Worm (Caenorhabditis elegans) whole organism, late embryonic: ENCODE measurements around the gene F20D6.11.

Experiments used
- C38D4.7 ChIP-seq: fragments of 200-800 bp; sonication (Bioruptor generic); optimal IDR thresholded peaks from 2 replicates; lab custom pipeline; 2018; ENCODE audit warnings: mild to moderate bottlenecking, missing genetic modification characterization, moderate library complexity, missing compliant biosample characterization
- F13H6.1 ChIP-seq: sonication (generic microtip); optimal IDR thresholded peaks from 2 replicates; lab custom pipeline; 2016; ENCODE audit warnings: missing genetic modification characterization, missing compliant biosample characterization
- K09A11.1 ChIP-seq: sonication (generic microtip); optimal IDR thresholded peaks from 2 replicates; lab custom pipeline; 2017; ENCODE audit warnings: antibody characterized with exemption, mild to moderate bottlenecking, missing genetic modification characterization, missing compliant biosample characterization; ENCODE audit not compliant: insufficient read depth
- T23F11.4 ChIP-seq: fragments of 200-800 bp; sonication (Bioruptor generic); optimal IDR thresholded peaks from 2 replicates; lab custom pipeline; 2018; ENCODE audit warnings: mild to moderate bottlenecking, missing genetic modification characterization, missing compliant biosample characterization
- Y22D7AL.16 ChIP-seq: sonication (generic microtip); optimal IDR thresholded peaks from 2 replicates; lab custom pipeline; 2016; ENCODE audit warnings: missing genetic modification characterization, missing compliant biosample characterization
- ama-1 ChIP-seq: fragments of 150-350 bp; optimal IDR thresholded peaks from 2 replicates; lab custom pipeline; 2014
- ceh-14 ChIP-seq: sonication (generic microtip); optimal IDR thresholded peaks from 2 replicates; lab custom pipeline; 2016; ENCODE audit warnings: missing genotype, missing genetic modification characterization, missing compliant biosample characterization
- ceh-18 ChIP-seq: sonication (generic microtip); optimal IDR thresholded peaks from 2 replicates; lab custom pipeline; 2016; ENCODE audit warnings: missing genetic modification characterization, missing compliant biosample characterization
- ceh-2 ChIP-seq: sonication (generic microtip); optimal IDR thresholded peaks from 2 replicates; lab custom pipeline; 2016; ENCODE audit warnings: missing genotype, missing genetic modification characterization, missing compliant biosample characterization
- ceh-30 ChIP-seq: fragments of 150-350 bp; optimal IDR thresholded peaks from 2 replicates; lab custom pipeline; 2014; ENCODE audit warnings: missing biosample characterization, missing genetic modification characterization
- ceh-31 ChIP-seq: sonication (generic microtip); optimal IDR thresholded peaks from 2 replicates; lab custom pipeline; 2016; ENCODE audit warnings: missing genetic modification characterization, missing compliant biosample characterization
- ceh-48 ChIP-seq: sonication (generic microtip); optimal IDR thresholded peaks from 2 replicates; lab custom pipeline; 2016; ENCODE audit warnings: missing genetic modification characterization, inconsistent platforms, missing compliant biosample characterization
- ceh-9 ChIP-seq: sonication (generic microtip); optimal IDR thresholded peaks from 2 replicates; lab custom pipeline; 2016; ENCODE audit warnings: mild to moderate bottlenecking, missing genetic modification characterization, inconsistent platforms, missing compliant biosample characterization
- dmd-4 ChIP-seq: sonication (generic microtip); optimal IDR thresholded peaks from 2 replicates; lab custom pipeline; 2016; ENCODE audit warnings: borderline replicate concordance, missing genetic modification characterization, missing compliant biosample characterization
- dve-1 ChIP-seq: sonication (generic microtip); optimal IDR thresholded peaks from 2 replicates; lab custom pipeline; 2017; ENCODE audit warnings: antibody characterized with exemption, mild to moderate bottlenecking, missing genetic modification characterization, missing compliant biosample characterization
- elt-4 ChIP-seq: sonication (generic microtip); optimal IDR thresholded peaks from 2 replicates; lab custom pipeline; 2016; ENCODE audit warnings: missing genetic modification characterization, missing compliant biosample characterization
- fkh-6 ChIP-seq: sonication (generic microtip); optimal IDR thresholded peaks from 2 replicates; lab custom pipeline; 2016; ENCODE audit warnings: missing genetic modification characterization, missing compliant biosample characterization
- gmeb-2 ChIP-seq: sonication (generic microtip); optimal IDR thresholded peaks from 2 replicates; lab custom pipeline; 2016; ENCODE audit warnings: missing genetic modification characterization, inconsistent platforms, missing compliant biosample characterization
- hlh-13 ChIP-seq: fragments of 200-800 bp; sonication (Bioruptor generic); optimal IDR thresholded peaks from 2 replicates; lab custom pipeline; 2018; ENCODE audit warnings: mild to moderate bottlenecking, missing genetic modification characterization, missing compliant biosample characterization
- hlh-30 ChIP-seq: sonication (generic microtip); optimal IDR thresholded peaks from 2 replicates; lab custom pipeline; 2017; ENCODE audit warnings: antibody characterized with exemption, missing genetic modification characterization, missing compliant biosample characterization; ENCODE audit not compliant: insufficient read depth
- hlh-6 ChIP-seq: sonication (generic microtip); optimal IDR thresholded peaks from 2 replicates; lab custom pipeline; 2016; ENCODE audit warnings: missing genotype, missing genetic modification characterization, missing compliant biosample characterization
- hlh-8 ChIP-seq: sonication (generic microtip); optimal IDR thresholded peaks from 2 replicates; lab custom pipeline; 2016; ENCODE audit warnings: missing genotype, missing genetic modification characterization, missing compliant biosample characterization
- lim-6 ChIP-seq: sonication (generic microtip); optimal IDR thresholded peaks from 2 replicates; lab custom pipeline; 2016; ENCODE audit warnings: missing genetic modification characterization, missing compliant biosample characterization
- lin-11 ChIP-seq: fragments of 200-800 bp; sonication (Bioruptor generic); optimal IDR thresholded peaks from 2 replicates; lab custom pipeline; 2018; ENCODE audit warnings: mild to moderate bottlenecking, missing genetic modification characterization, missing compliant biosample characterization
- mec-3 ChIP-seq: sonication (generic microtip); optimal IDR thresholded peaks from 2 replicates; lab custom pipeline; 2016; ENCODE audit warnings: borderline replicate concordance, missing genetic modification characterization, missing compliant biosample characterization
- nfya-1 ChIP-seq: sonication (generic microtip); optimal IDR thresholded peaks from 2 replicates; lab custom pipeline; 2017; ENCODE audit warnings: missing genetic modification characterization, mild to moderate bottlenecking, missing compliant biosample characterization, antibody characterized with exemption, moderate library complexity
- pag-3 ChIP-seq: sonication (generic microtip); optimal IDR thresholded peaks from 2 replicates; lab custom pipeline; 2016; ENCODE audit warnings: missing compliant biosample characterization, missing genetic modification characterization, borderline replicate concordance
- pat-9 ChIP-seq: fragments of 200-800 bp; sonication (Bioruptor generic); optimal IDR thresholded peaks from 2 replicates; lab custom pipeline; 2018; ENCODE audit warnings: mild to moderate bottlenecking, missing genetic modification characterization, moderate library complexity, missing compliant biosample characterization
- pax-1 ChIP-seq: fragments of 150-350 bp; optimal IDR thresholded peaks from 2 replicates; lab custom pipeline; 2014; ENCODE audit warnings: missing biosample characterization, missing genetic modification characterization
- pqm-1 ChIP-seq: sonication (generic microtip); optimal IDR thresholded peaks from 2 replicates; lab custom pipeline; 2016; ENCODE audit warnings: missing genetic modification characterization, missing compliant biosample characterization
- pros-1 ChIP-seq: fragments of 150-350 bp; optimal IDR thresholded peaks from 2 replicates; lab custom pipeline; 2014; ENCODE audit warnings: missing biosample characterization, missing genetic modification reagents, missing genetic modification characterization
- sox-2 ChIP-seq: fragments of 200-800 bp; sonication (Bioruptor generic); IDR thresholded peaks from 2 replicates; pipeline ENCODE4 v1.3.6; 2022; ENCODE audit warnings: missing genetic modification reagents, missing genetic modification characterization, missing compliant biosample characterization
- sox-4 ChIP-seq: sonication (generic microtip); optimal IDR thresholded peaks from 2 replicates; lab custom pipeline; 2017; ENCODE audit warnings: mild to moderate bottlenecking, missing genetic modification characterization, inconsistent platforms, missing compliant biosample characterization
- syd-9 ChIP-seq: sonication (generic microtip); optimal IDR thresholded peaks from 2 replicates; lab custom pipeline; 2016; ENCODE audit warnings: mild to moderate bottlenecking, missing genetic modification characterization, moderate library complexity, missing compliant biosample characterization
- tbx-2 ChIP-seq: sonication (generic microtip); optimal IDR thresholded peaks from 2 replicates; lab custom pipeline; 2016; ENCODE audit warnings: missing genetic modification characterization, missing compliant biosample characterization
- ttx-3 ChIP-seq: sonication (generic microtip); optimal IDR thresholded peaks from 2 replicates; lab custom pipeline; 2016; ENCODE audit warnings: missing genetic modification reagents, missing genetic modification characterization, missing compliant biosample characterization
- unc-3 ChIP-seq, 2 experiments: fragments of 200-800 bp in 1 of 2; sonication (Bioruptor generic) in 1 of 2; sonication (generic microtip) in 1 of 2; conservative IDR thresholded peaks in 1 of 2; optimal IDR thresholded peaks in 1 of 2; 2 replicates each; pipeline versions ENCODE4 v1.3.6 to Lab custom; 2016 to 2022; ENCODE audit warnings: missing compliant biosample characterization in 2 of 2, missing genetic modification characterization in 2 of 2, missing genetic modification reagents in 1 of 2
- unc-55 ChIP-seq: sonication (generic microtip); optimal IDR thresholded peaks from 2 replicates; lab custom pipeline; 2017; ENCODE audit warnings: missing biosample characterization, missing genetic modification reagents, missing genetic modification characterization
- zip-5 ChIP-seq: sonication (generic microtip); optimal IDR thresholded peaks from 2 replicates; lab custom pipeline; 2016; ENCODE audit warnings: missing genetic modification characterization, missing compliant biosample characterization

F20D6.11 gene

ce11 chrV:8201229-8201858 lies 2.5 kb upstream of the F20D6.11 start, which contains the start of gene cri-2:
cri-2 (plus strand) TSS chrV:8201808.
- TF ChIP-seq zip-5 (tag; lab: Kevin White, UChicago) (no peak), Y22D7AL.16 (tag; lab: Kevin White, UChicago) (no peak), sox-2 (GFP tag; lab: Robert Waterston, UW) (no peak), dmd-4 (tag; lab: Kevin White, UChicago) (no peak), ama-1 (no peak)
- TF ChIP-seq, all 69 proteins: peak for 0

- TF ChIP-seq ceh-14 (tag; lab: Kevin White, UChicago) (no peak), hlh-6 (tag; lab: Kevin White, UChicago) (no peak), unc-55 (GFP tag; lab: Kevin White, UChicago) (no peak), ceh-30 (tag; lab: Kevin White, UChicago) (no peak), F13H6.1 (tag; lab: Kevin White, UChicago) (no peak), unc-3 (GFP tag; conservative IDR thresholded peaks at IDR 0.05; lab: Robert Waterston, UW) (no peak), unc-3 (tag; optimal IDR thresholded peaks at IDR 0.05; lab: Kevin White, UChicago) (no peak), hlh-30 (tag; lab: Kevin White, UChicago) (no peak), hlh-13 (no peak), mec-3 (tag; lab: Kevin White, UChicago) (no peak), C38D4.7 (GFP tag; lab: Kevin White, UChicago) (no peak)
- TF ChIP-seq, all 69 proteins: peak for 0
Measured at ce11 chrV:8196993-8197392, 1.9 kb downstream of the F20D6.11 start.

ce11 chrV:8195889-8196418 lies 2.9 kb downstream of the F20D6.11 start, which contains the start of gene F20D6.10:
F20D6.10 (minus strand) TSS chrV:8195939.
- TF ChIP-seq lim-6 (tag; lab: Kevin White, UChicago): no peak
- TF ChIP-seq nfya-1 (tag; lab: Kevin White, UChicago): peak; percentile 10
- peak; percentile 82 for TF ChIP-seq unc-55 (GFP tag; lab: Kevin White, UChicago)
- TF ChIP-seq hlh-30 (tag; lab: Kevin White, UChicago): peak; percentile 85
- TF ChIP-seq T23F11.4 (GFP tag; lab: Kevin White, UChicago): no peak
- TF ChIP-seq pax-1 (tag; lab: Kevin White, UChicago): no peak
- peak; percentile 71 for TF ChIP-seq ceh-18

ce11 chrV:8190430-8190829 lies 8.5 kb downstream of the F20D6.11 start, which contains the start of gene F20D6.1:
F20D6.1 (plus strand) TSS chrV:8190730.
- TF ChIP-seq fkh-6 (tag; lab: Kevin White, UChicago) (no peak), pros-1 (tag; lab: Kevin White, UChicago) (no peak), lin-11 (tag; lab: Kevin White, UChicago) (no peak), ttx-3 (no peak), ceh-9 (tag; lab: Kevin White, UChicago) (no peak), syd-9 (tag; lab: Kevin White, UChicago) (no peak), ceh-2 (tag; lab: Kevin White, UChicago) (no peak)

ce11 chrV:8190016-8190415 lies 8.9 kb downstream of the F20D6.11 start, which contains the start of gene F20D6.12:
F20D6.12 (minus strand) TSS chrV:8190116.
- TF ChIP-seq pqm-1 (tag; lab: Kevin White, UChicago) (no peak), mec-3 (tag; lab: Kevin White, UChicago) (no peak), pag-3 (tag; lab: Kevin White, UChicago) (no peak), sox-4 (tag; lab: Kevin White, UChicago) (no peak), ceh-31 (tag; lab: Kevin White, UChicago) (no peak), ceh-14 (tag; lab: Kevin White, UChicago) (no peak), dve-1 (tag; lab: Kevin White, UChicago) (no peak), lim-6 (tag; lab: Kevin White, UChicago) (no peak), hlh-30 (tag; lab: Kevin White, UChicago) (no peak), elt-4 (tag; lab: Kevin White, UChicago) (no peak), hlh-8 (tag; lab: Kevin White, UChicago) (no peak), gmeb-2 (no peak), K09A11.1 (tag; lab: Kevin White, UChicago) (no peak), Y22D7AL.16 (tag; lab: Kevin White, UChicago) (no peak), ceh-2 (tag; lab: Kevin White, UChicago) (no peak), tbx-2 (tag; lab: Kevin White, UChicago) (no peak), pat-9 (tag; lab: Kevin White, UChicago) (no peak), ceh-48 (no peak), sox-2 (GFP tag; lab: Robert Waterston, UW) (no peak)
- TF ChIP-seq, all 69 proteins: peak for 0
